Worm (Caenorhabditis elegans) whole organism, L2 larva: Measurements from ENCODE around the gene his-42.

Experiments used
- C34F6.9 ChIP-seq: fragments of 150-350 bp; optimal IDR thresholded peaks from 2 replicates; lab custom pipeline; 2014; ENCODE audit warnings: missing biosample characterization, missing genetic modification characterization
- F13H6.1 ChIP-seq: sonication (generic microtip); optimal IDR thresholded peaks from 2 replicates; lab custom pipeline; 2016; ENCODE audit warnings: missing genetic modification characterization, missing compliant biosample characterization
- Y55F3AM.14 ChIP-seq: fragments of 200-800 bp; sonication (Bioruptor generic); optimal IDR thresholded peaks from 2 replicates; lab custom pipeline; 2018; ENCODE audit warnings: mild to moderate bottlenecking, missing genetic modification characterization, missing compliant biosample characterization
- ZK546.5 ChIP-seq: sonication (generic microtip); optimal IDR thresholded peaks from 2 replicates; lab custom pipeline; 2017; ENCODE audit warnings: missing biosample characterization, missing genetic modification characterization
- alr-1 ChIP-seq: fragments of 150-350 bp; optimal IDR thresholded peaks from 2 replicates; lab custom pipeline; 2014; ENCODE audit warnings: missing biosample characterization, missing genetic modification characterization
- aly-2 ChIP-seq: fragments of 150-350 bp; optimal IDR thresholded peaks from 2 replicates; lab custom pipeline; 2014; ENCODE audit warnings: missing biosample characterization, missing genetic modification characterization
- ama-1 ChIP-seq: fragments of 150-350 bp; optimal IDR thresholded peaks from 2 replicates; lab custom pipeline; 2018; ENCODE audit warnings: inconsistent platforms
- dmd-4 ChIP-seq: sonication (generic microtip); optimal IDR thresholded peaks from 2 replicates; lab custom pipeline; 2017; ENCODE audit warnings: missing biosample characterization, missing genetic modification characterization
- elt-1 ChIP-seq: fragments of 150-350 bp; optimal IDR thresholded peaks from 2 replicates; lab custom pipeline; 2014; ENCODE audit warnings: missing biosample characterization, missing genetic modification characterization
- fos-1 ChIP-seq: fragments of 150-350 bp; optimal IDR thresholded peaks from 2 replicates; lab custom pipeline; 2014; ENCODE audit warnings: missing biosample characterization, missing genetic modification characterization
- gmeb-1 ChIP-seq: fragments of 150-350 bp; optimal IDR thresholded peaks from 2 replicates; lab custom pipeline; 2014; ENCODE audit warnings: missing biosample characterization, missing genetic modification characterization
- lin-11 ChIP-seq: fragments of 150-350 bp; sonication (generic microtip); optimal IDR thresholded peaks from 2 replicates; lab custom pipeline; 2014; ENCODE audit warnings: missing biosample characterization, missing genetic modification characterization, inconsistent platforms, mixed read lengths
- lin-13 ChIP-seq: fragments of 150-350 bp; optimal IDR thresholded peaks from 2 replicates; lab custom pipeline; 2014; ENCODE audit warnings: missing biosample characterization, missing genetic modification reagents, missing genetic modification characterization
- lin-39 ChIP-seq: fragments of 150-350 bp; optimal IDR thresholded peaks from 2 replicates; lab custom pipeline; 2014; ENCODE audit warnings: missing biosample characterization, missing genetic modification reagents, missing genetic modification characterization
- lsy-2 ChIP-seq, 2 experiments: fragments of 150-350 bp in 1 of 2; sonication (generic microtip) in 1 of 2; optimal IDR thresholded peaks; 2 replicates each; lab custom pipeline; 2014 to 2017; ENCODE audit warnings: missing biosample characterization in 2 of 2, missing genetic modification characterization in 2 of 2
- mab-5 ChIP-seq: fragments of 150-350 bp; optimal IDR thresholded peaks from 2 replicates; lab custom pipeline; 2014; ENCODE audit warnings: missing biosample characterization, missing genetic modification characterization
- mbf-1 ChIP-seq: sonication (generic microtip); optimal IDR thresholded peaks from 2 replicates; lab custom pipeline; 2017; ENCODE audit warnings: missing biosample characterization, missing genetic modification characterization
- nhr-10 ChIP-seq: sonication (generic microtip); optimal IDR thresholded peaks from 2 replicates; lab custom pipeline; 2017; ENCODE audit warnings: missing biosample characterization, missing genetic modification characterization
- nhr-11 ChIP-seq: fragments of 150-350 bp; optimal IDR thresholded peaks from 2 replicates; lab custom pipeline; 2014; ENCODE audit warnings: missing biosample characterization, missing genetic modification characterization
- nhr-12 ChIP-seq: fragments of 150-350 bp; optimal IDR thresholded peaks from 2 replicates; lab custom pipeline; 2014; ENCODE audit warnings: missing biosample characterization, missing genetic modification characterization
- nhr-129 ChIP-seq: fragments of 150-350 bp; optimal IDR thresholded peaks from 2 replicates; lab custom pipeline; 2014; ENCODE audit warnings: missing biosample characterization, missing genetic modification characterization
- nhr-21 ChIP-seq: fragments of 150-350 bp; optimal IDR thresholded peaks from 2 replicates; lab custom pipeline; 2014; ENCODE audit warnings: missing biosample characterization, missing genetic modification characterization
- nhr-237 ChIP-seq: fragments of 150-350 bp; optimal IDR thresholded peaks from 2 replicates; lab custom pipeline; 2014; ENCODE audit warnings: missing biosample characterization, missing genetic modification characterization
- nhr-25 ChIP-seq: fragments of 150-350 bp; sonication (generic microtip); optimal IDR thresholded peaks from 3 replicates; lab custom pipeline; 2014; ENCODE audit warnings: missing biosample characterization, missing genetic modification characterization
- nhr-6 ChIP-seq: fragments of 150-350 bp; optimal IDR thresholded peaks from 2 replicates; lab custom pipeline; 2014; ENCODE audit warnings: missing biosample characterization, missing genetic modification characterization
- nhr-77 ChIP-seq: fragments of 150-350 bp; optimal IDR thresholded peaks from 2 replicates; lab custom pipeline; 2014; ENCODE audit warnings: missing biosample characterization, missing genetic modification characterization
- peb-1 ChIP-seq: fragments of 150-350 bp; optimal IDR thresholded peaks from 2 replicates; lab custom pipeline; 2014; ENCODE audit warnings: missing biosample characterization, missing genetic modification characterization
- sem-4 ChIP-seq: fragments of 150-350 bp; optimal IDR thresholded peaks from 2 replicates; lab custom pipeline; 2014; ENCODE audit warnings: missing biosample characterization, missing genetic modification reagents, missing genetic modification characterization
- skn-1 ChIP-seq: sonication (generic microtip); optimal IDR thresholded peaks from 2 replicates; lab custom pipeline; 2017; ENCODE audit warnings: missing biosample characterization, missing genetic modification characterization
- sma-3 ChIP-seq: sonication (generic microtip); optimal IDR thresholded peaks from 2 replicates; lab custom pipeline; 2016; ENCODE audit warnings: missing genetic modification reagents, missing genetic modification characterization, missing compliant biosample characterization
- sma-9 ChIP-seq, 2 experiments: fragments of 150-350 bp in 1 of 2; sonication (generic microtip) in 1 of 2; optimal IDR thresholded peaks; 2 replicates each; lab custom pipeline; 2014 to 2016; ENCODE audit warnings: missing genetic modification characterization in 2 of 2, mild to moderate bottlenecking in 1 of 2, missing biosample characterization in 1 of 2, missing compliant biosample characterization in 1 of 2, missing genetic modification reagents in 1 of 2, moderate library complexity in 1 of 2
- snpc-4 ChIP-seq: fragments of 150-350 bp; optimal IDR thresholded peaks from 2 replicates; lab custom pipeline; 2014; ENCODE audit warnings: missing biosample characterization, missing genetic modification characterization
- unc-39 ChIP-seq: fragments of 150-350 bp; optimal IDR thresholded peaks from 2 replicates; lab custom pipeline; 2014; ENCODE audit warnings: missing biosample characterization, missing genetic modification characterization
- unc-62 ChIP-seq: fragments of 150-350 bp; optimal IDR thresholded peaks from 2 replicates; lab custom pipeline; 2014; ENCODE audit warnings: missing biosample characterization, missing genetic modification reagents, missing genetic modification characterization
- ztf-1 ChIP-seq: fragments of 200-800 bp; sonication (Bioruptor generic); conservative IDR thresholded peaks from 2 replicates; pipeline ENCODE4 v1.3.6; 2022; ENCODE audit warnings: missing genetic modification characterization, missing compliant biosample characterization
- ztf-11 ChIP-seq: sonication (generic microtip); optimal IDR thresholded peaks from 2 replicates; lab custom pipeline; 2017; ENCODE audit warnings: missing biosample characterization, missing genetic modification characterization
- ztf-4 ChIP-seq: fragments of 150-350 bp; optimal IDR thresholded peaks from 2 replicates; lab custom pipeline; 2014; ENCODE audit warnings: missing biosample characterization, missing genetic modification characterization

The his-42 gene

DNA sequence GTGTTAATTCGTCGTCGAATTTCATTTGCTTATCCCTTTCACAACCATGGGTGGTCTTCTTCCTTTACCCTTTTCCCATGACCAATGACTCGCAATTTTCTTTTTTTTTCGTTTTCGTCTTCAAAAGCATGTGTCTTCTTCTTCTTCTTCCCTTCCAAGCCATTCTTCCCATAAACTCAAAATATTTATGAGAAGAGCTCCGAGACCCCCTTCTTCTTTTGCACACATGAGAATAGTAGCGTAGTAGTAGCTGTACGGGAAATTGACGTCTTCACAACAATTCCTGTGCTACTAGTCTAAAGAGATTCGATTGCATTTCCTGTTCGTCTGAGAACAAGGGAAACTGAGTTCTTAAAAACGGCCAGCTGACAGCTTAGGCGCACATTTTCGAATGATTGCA, 16.2 kb downstream of the his-42 start:
- TF ChIP-seq lsy-2 (tag; optimal IDR thresholded peaks at IDR 0.05; lab: Kevin White, UChicago): no peak

DNA sequence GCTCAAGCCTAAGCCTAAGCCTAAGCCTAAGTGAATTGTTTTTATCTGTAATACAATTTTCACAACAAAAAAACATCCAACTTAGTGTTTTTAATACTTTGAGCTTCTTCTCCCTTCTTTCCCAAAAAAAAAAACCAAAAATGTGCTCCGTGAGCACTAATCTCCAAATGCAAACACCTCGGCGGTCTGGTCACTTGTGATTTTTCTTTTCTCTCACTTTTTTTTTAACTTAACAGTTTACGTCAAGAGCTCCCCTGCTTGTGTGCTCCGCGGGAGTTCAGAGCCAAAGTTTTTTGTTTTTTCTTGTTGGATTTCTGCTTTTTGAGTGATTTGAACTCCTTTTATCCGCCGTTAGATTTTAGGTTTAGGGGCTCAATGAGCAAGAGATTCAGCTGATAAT, 22.2 kb downstream of the his-42 start:
- TF ChIP-seq lin-11 (tag; lab: Kevin White, UChicago): no peak
- no peak for TF ChIP-seq gmeb-1 (tag; lab: Kevin White, UChicago)
- TF ChIP-seq unc-39 (tag; lab: Kevin White, UChicago): no peak
- TF ChIP-seq nhr-129 (tag; lab: Kevin White, UChicago): no peak
- TF ChIP-seq nhr-6 (tag; lab: Kevin White, UChicago): no peak
- TF ChIP-seq nhr-21: no peak
- TF ChIP-seq lin-13 (GFP tag; lab: Kevin White, UChicago): no peak
- no peak for TF ChIP-seq fos-1
- TF ChIP-seq dmd-4 (tag; lab: Kevin White, UChicago): no peak
- TF ChIP-seq nhr-10 (tag; lab: Kevin White, UChicago): no peak
- TF ChIP-seq snpc-4: no peak
- TF ChIP-seq unc-62 (GFP tag; lab: Kevin White, UChicago): no peak
- no peak for TF ChIP-seq nhr-12 (tag; lab: Kevin White, UChicago)
- TF ChIP-seq skn-1 (tag; lab: Kevin White, UChicago): no peak
- no peak for TF ChIP-seq Y55F3AM.14 (GFP tag; lab: Kevin White, UChicago)
- no peak for TF ChIP-seq sma-9 (GFP tag; optimal IDR thresholded peaks at IDR 0.05; lab: Kevin White, UChicago)
- TF ChIP-seq sma-9 (tag; optimal IDR thresholded peaks at IDR 0.05; lab: Kevin White, UChicago): no peak
- TF ChIP-seq, all 48 proteins: peak for 0

DNA sequence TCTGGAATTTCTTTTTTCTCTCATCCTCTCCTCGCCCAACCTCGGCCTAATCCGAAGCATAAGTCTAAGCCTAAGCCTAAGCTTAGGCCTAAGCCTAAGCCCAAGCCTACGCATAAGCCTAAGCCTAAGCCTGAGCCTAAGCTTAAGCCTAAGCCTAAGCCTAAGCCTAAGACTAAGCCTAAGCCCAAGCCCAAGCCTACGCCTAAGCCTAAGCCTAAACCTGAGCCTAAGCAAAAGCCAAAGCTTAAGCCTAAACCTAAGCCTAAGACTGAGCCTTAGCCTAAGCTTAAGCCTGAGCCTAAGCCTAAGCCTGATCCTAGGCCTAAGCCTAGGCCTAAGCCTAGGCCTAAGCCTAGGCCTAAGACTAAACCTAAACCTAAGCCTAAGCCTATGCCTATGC, 32.2 kb downstream of the his-42 start:
- no peak for TF ChIP-seq F13H6.1 (tag; lab: Kevin White, UChicago)
- TF ChIP-seq C34F6.9: no peak
- TF ChIP-seq ztf-1: no peak
- no peak for TF ChIP-seq ama-1
- no peak for TF ChIP-seq nhr-77 (tag; lab: Kevin White, UChicago)
- no peak for TF ChIP-seq aly-2 (tag; lab: Kevin White, UChicago)
- TF ChIP-seq sma-9 (GFP tag; optimal IDR thresholded peaks at IDR 0.05; lab: Kevin White, UChicago): no peak
- TF ChIP-seq sma-9 (tag; optimal IDR thresholded peaks at IDR 0.05; lab: Kevin White, UChicago): no peak
- TF ChIP-seq nhr-237 (tag; lab: Kevin White, UChicago): no peak
- TF ChIP-seq peb-1: no peak
- TF ChIP-seq lin-11 (tag; lab: Kevin White, UChicago): no peak
- no peak for TF ChIP-seq unc-62 (GFP tag; lab: Kevin White, UChicago)
- no peak for TF ChIP-seq fos-1
- no peak for TF ChIP-seq lin-39
- TF ChIP-seq elt-1 (tag; lab: Kevin White, UChicago): no peak
- no peak for TF ChIP-seq alr-1
- TF ChIP-seq sem-4 (tag; lab: Kevin White, UChicago): no peak
- no peak for TF ChIP-seq ZK546.5 (tag; lab: Kevin White, UChicago)
- TF ChIP-seq skn-1 (tag; lab: Kevin White, UChicago): no peak
- TF ChIP-seq, all 48 proteins: peak for 0

DNA sequence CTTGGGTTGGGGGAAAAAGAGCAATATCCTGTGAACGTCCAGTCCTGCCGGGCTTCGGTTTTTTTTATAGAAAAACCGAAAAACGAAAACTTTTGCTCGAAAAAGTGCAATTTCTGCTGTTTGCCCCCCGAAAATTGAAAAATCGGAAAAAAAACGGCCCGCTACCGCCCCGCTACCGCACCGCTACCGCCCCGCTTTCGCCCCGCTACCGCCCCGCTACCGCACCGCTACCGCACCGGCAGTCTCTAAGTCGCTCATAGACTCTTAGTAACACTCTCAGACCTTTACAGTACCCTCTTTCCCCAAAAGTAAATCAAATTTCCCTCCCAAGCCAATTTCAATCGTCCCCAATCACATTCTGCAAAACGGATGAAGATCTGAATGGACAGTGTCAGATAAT, 33.3 kb downstream of the his-42 start:
- TF ChIP-seq ztf-4 (tag; lab: Kevin White, UChicago): no peak
- no peak for TF ChIP-seq lin-39
- TF ChIP-seq ztf-11 (tag; lab: Kevin White, UChicago): no peak
- TF ChIP-seq, all 48 proteins: peak for 0

DNA sequence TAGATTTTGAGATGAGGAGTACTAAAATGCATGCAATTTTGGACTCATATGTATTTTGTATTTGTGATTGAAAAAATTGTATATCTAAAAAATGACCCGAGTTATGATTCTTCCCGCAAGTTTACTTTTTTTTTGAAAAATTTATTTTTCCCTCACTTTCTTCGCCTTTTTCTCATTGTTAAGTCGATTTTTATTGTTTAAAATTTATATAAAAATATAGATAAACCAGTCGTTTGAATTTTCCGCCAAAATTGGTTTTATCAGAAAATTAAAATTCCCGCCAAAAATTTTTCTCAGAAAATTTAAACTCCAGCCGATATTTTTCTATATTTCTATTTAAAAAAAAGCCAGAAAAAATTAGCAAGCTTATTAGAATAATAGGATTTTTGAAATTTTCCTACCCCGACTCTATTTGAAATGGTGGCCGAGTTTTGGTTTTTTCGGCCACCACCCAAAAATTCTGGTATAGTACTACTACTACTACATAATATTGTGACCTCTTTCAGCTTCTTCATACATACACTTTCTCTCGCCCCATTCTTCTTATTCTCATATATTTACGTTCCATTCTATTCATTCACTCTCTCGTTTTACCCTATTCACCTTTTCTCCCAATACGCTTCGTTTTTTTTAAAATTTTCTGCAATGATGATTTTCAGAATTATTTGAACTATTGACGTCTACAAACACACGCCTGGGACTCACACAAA, 36.8 kb downstream of the his-42 start, which contains the start of gene ZK131.11:
Gene ZK131.11, plus strand, starts transcription at position 660 of the 710 bp plus-strand sequence.
- TF ChIP-seq nhr-25 (no peak), lsy-2 (tag; optimal IDR thresholded peaks at IDR 0.05; lab: Kevin White, UChicago) (no peak), nhr-11 (tag; lab: Kevin White, UChicago) (no peak), elt-1 (tag; lab: Kevin White, UChicago) (no peak), nhr-12 (tag; lab: Kevin White, UChicago) (no peak), unc-39 (tag; lab: Kevin White, UChicago) (no peak), sem-4 (tag; lab: Kevin White, UChicago) (no peak), gmeb-1 (tag; lab: Kevin White, UChicago) (no peak), mbf-1 (no peak), nhr-129 (tag; lab: Kevin White, UChicago) (no peak), sma-3 (GFP tag; lab: Kevin White, UChicago) (no peak), ztf-1 (no peak), skn-1 (tag; lab: Kevin White, UChicago) (no peak), mab-5 (tag; lab: Kevin White, UChicago) (no peak), nhr-237 (tag; lab: Kevin White, UChicago) (no peak), ztf-4 (tag; lab: Kevin White, UChicago) (no peak), peb-1 (no peak)
- TF ChIP-seq, all 48 proteins: peak for 0
